Worm (Caenorhabditis elegans) whole organism, early embryonic: ENCODE data around the gene F08G12.5.

Experiments used
- B0310.2 ChIP-seq: sonication (generic microtip); optimal IDR thresholded peaks from 2 replicates; lab custom pipeline; 2016; ENCODE audit warnings: mild to moderate bottlenecking, missing genetic modification characterization, missing compliant biosample characterization
- F13C5.2 ChIP-seq: sonication (generic microtip); optimal IDR thresholded peaks from 2 replicates; lab custom pipeline; 2017; ENCODE audit warnings: mild to moderate bottlenecking, missing genetic modification characterization, inconsistent platforms, missing compliant biosample characterization
- aly-1 ChIP-seq: sonication (generic microtip); optimal IDR thresholded peaks from 2 replicates; lab custom pipeline; 2016; ENCODE audit warnings: missing genetic modification characterization, missing compliant biosample characterization
- ama-1 ChIP-seq: fragments of 150-350 bp; optimal IDR thresholded peaks from 2 replicates; lab custom pipeline; 2014
- ceh-13 ChIP-seq: fragments of 200-800 bp; sonication (Bioruptor generic); optimal IDR thresholded peaks from 2 replicates; lab custom pipeline; 2018; ENCODE audit warnings: mild to moderate bottlenecking, missing genetic modification characterization, missing compliant biosample characterization
- ceh-36 ChIP-seq: sonication (generic microtip); optimal IDR thresholded peaks from 2 replicates; lab custom pipeline; 2016; ENCODE audit warnings: missing genetic modification characterization, inconsistent platforms, missing compliant biosample characterization
- ets-7 ChIP-seq: sonication (generic microtip); optimal IDR thresholded peaks from 2 replicates; lab custom pipeline; 2016; ENCODE audit warnings: missing genotype, missing genetic modification characterization, missing compliant biosample characterization
- flt-1 ChIP-seq: fragments of 200-800 bp; sonication (Bioruptor generic); IDR thresholded peaks from 2 replicates; pipeline ENCODE4 v1.3.6; 2022; ENCODE audit warnings: missing genetic modification characterization, missing compliant biosample characterization
- hmbx-1 ChIP-seq: sonication (generic microtip); optimal IDR thresholded peaks from 2 replicates; lab custom pipeline; 2016; ENCODE audit warnings: mild to moderate bottlenecking, missing genetic modification characterization, missing compliant biosample characterization
- hmg-4 ChIP-seq: fragments of 200-800 bp; sonication (Bioruptor generic); optimal IDR thresholded peaks from 2 replicates; lab custom pipeline; 2018; ENCODE audit warnings: mild to moderate bottlenecking, missing genetic modification characterization, missing compliant biosample characterization
- hnd-1 ChIP-seq: sonication (generic microtip); optimal IDR thresholded peaks from 2 replicates; lab custom pipeline; 2016; ENCODE audit warnings: missing genetic modification characterization, missing compliant biosample characterization
- pes-1 ChIP-seq: fragments of 200-800 bp; sonication (Bioruptor generic); IDR thresholded peaks from 2 replicates; pipeline ENCODE4 v1.3.6; 2022; ENCODE audit warnings: missing genetic modification reagents, missing genetic modification characterization, missing compliant biosample characterization
- scrt-1 ChIP-seq: fragments of 200-800 bp; sonication (Bioruptor generic); IDR thresholded peaks from 2 replicates; pipeline ENCODE4 v1.3.6; 2022; ENCODE audit warnings: missing genetic modification characterization, missing compliant biosample characterization
- sea-1 ChIP-seq: fragments of 200-800 bp; sonication (Bioruptor generic); conservative IDR thresholded peaks from 2 replicates; pipeline ENCODE4 v1.3.6; 2022; ENCODE audit warnings: missing genetic modification characterization, missing compliant biosample characterization
- tbx-11 ChIP-seq: fragments of 200-800 bp; sonication (Bioruptor generic); IDR thresholded peaks from 2 replicates; pipeline ENCODE4 v1.3.6; 2022; ENCODE audit warnings: missing genetic modification characterization, missing compliant biosample characterization
- tbx-37 ChIP-seq: fragments of 200-800 bp; sonication (Bioruptor generic); conservative IDR thresholded peaks from 2 replicates; pipeline ENCODE4 v1.3.6; 2022; ENCODE audit warnings: missing genetic modification reagents, missing genetic modification characterization, missing compliant biosample characterization
- tra-4 ChIP-seq: sonication (generic microtip); optimal IDR thresholded peaks from 2 replicates; lab custom pipeline; 2017; ENCODE audit warnings: missing genetic modification characterization, missing compliant biosample characterization

The F08G12.5 gene

ce11 chrX:11326827-11327226, 16.7 kb upstream of the F08G12.5 start, which contains the start of gene ZK455.5:
Gene ZK455.5, minus strand, starts transcription at chrX:11326927.
- TF ChIP-seq ceh-36, result no peak
- TF ChIP-seq hmbx-1 (tag; lab: Kevin White, UChicago), result no peak
- no peak for TF ChIP-seq tra-4 (tag; lab: Kevin White, UChicago)
- TF ChIP-seq ets-7 (tag; lab: Kevin White, UChicago), result no peak
- TF ChIP-seq ceh-13 (GFP tag; lab: Kevin White, UChicago), result no peak
- TF ChIP-seq F13C5.2 (tag; lab: Kevin White, UChicago), result no peak
- TF ChIP-seq ama-1 (lab: Kevin White, UChicago), result no peak
- no peak for TF ChIP-seq hnd-1 (tag; lab: Kevin White, UChicago)
- no peak for TF ChIP-seq tbx-11 (GFP tag; lab: Robert Waterston, UW)
- no peak for TF ChIP-seq tbx-37 (GFP tag; lab: Robert Waterston, UW)
- no peak for TF ChIP-seq B0310.2
- TF ChIP-seq sea-1 (GFP tag; lab: Robert Waterston, UW), result no peak
- TF ChIP-seq pes-1 (GFP tag; lab: Robert Waterston, UW), result no peak

ce11 chrX:11324240-11324639, 14.2 kb upstream of the F08G12.5 start, which contains the start of gene asm-2:
Gene asm-2, minus strand, starts transcription at chrX:11324251.
- TF ChIP-seq hmbx-1 (tag; lab: Kevin White, UChicago) (no peak), B0310.2 (no peak), ets-7 (tag; lab: Kevin White, UChicago) (no peak), tbx-11 (GFP tag; lab: Robert Waterston, UW) (no peak), hmg-4 (GFP tag; lab: Kevin White, UChicago) (no peak), tra-4 (tag; lab: Kevin White, UChicago) (no peak), sea-1 (GFP tag; lab: Robert Waterston, UW) (no peak), flt-1 (GFP tag; lab: Robert Waterston, UW) (no peak), ama-1 (lab: Kevin White, UChicago) (no peak)

ce11 chrX:11323225-11323624, 13.1 kb upstream of the F08G12.5 start:
- TF ChIP-seq hmbx-1 (tag; lab: Kevin White, UChicago), result no peak
- TF ChIP-seq F13C5.2 (tag; lab: Kevin White, UChicago), result no peak
- TF ChIP-seq aly-1 (tag; lab: Kevin White, UChicago), result no peak
- TF ChIP-seq B0310.2, result no peak
- no peak for TF ChIP-seq ets-7 (tag; lab: Kevin White, UChicago)
- no peak for TF ChIP-seq scrt-1 (GFP tag; lab: Robert Waterston, UW)
- no peak for TF ChIP-seq flt-1 (GFP tag; lab: Robert Waterston, UW)

- TF ChIP-seq hmg-4 (GFP tag; lab: Kevin White, UChicago) (no peak), pes-1 (GFP tag; lab: Robert Waterston, UW) (no peak), tbx-37 (GFP tag; lab: Robert Waterston, UW) (no peak), tbx-11 (GFP tag; lab: Robert Waterston, UW) (no peak), flt-1 (GFP tag; lab: Robert Waterston, UW) (no peak), ceh-36 (no peak), tra-4 (tag; lab: Kevin White, UChicago) (no peak), scrt-1 (GFP tag; lab: Robert Waterston, UW) (no peak)
Measured at ce11 chrX:11317939-11318338, 7.9 kb upstream of the F08G12.5 start, which contains the start of gene hizr-1. Gene hizr-1, plus strand, starts transcription at chrX:11318278.

ce11 chrX:11316750-11317149, 6.7 kb upstream of the F08G12.5 start, which contains the start of gene nlp-57:
Gene nlp-57, plus strand, starts transcription at chrX:11317050.
- TF ChIP-seq aly-1 (tag; lab: Kevin White, UChicago) (no peak), ama-1 (lab: Kevin White, UChicago) (no peak), tbx-11 (GFP tag; lab: Robert Waterston, UW) (no peak), tbx-37 (GFP tag; lab: Robert Waterston, UW) (no peak), ceh-36 (no peak), flt-1 (GFP tag; lab: Robert Waterston, UW) (no peak), B0310.2 (no peak), ets-7 (tag; lab: Kevin White, UChicago) (no peak), ceh-13 (GFP tag; lab: Kevin White, UChicago) (no peak), scrt-1 (GFP tag; lab: Robert Waterston, UW) (no peak), hmg-4 (GFP tag; lab: Kevin White, UChicago) (no peak), pes-1 (GFP tag; lab: Robert Waterston, UW) (no peak), hmbx-1 (tag; lab: Kevin White, UChicago) (no peak), F13C5.2 (tag; lab: Kevin White, UChicago) (no peak), hnd-1 (tag; lab: Kevin White, UChicago) (no peak), sea-1 (GFP tag; lab: Robert Waterston, UW) (no peak), tra-4 (tag; lab: Kevin White, UChicago) (no peak)

- TF ChIP-seq hmg-4 (GFP tag; lab: Kevin White, UChicago) (no peak), aly-1 (tag; lab: Kevin White, UChicago) (no peak)
Measured at ce11 chrX:11315392-11315791, 5.3 kb upstream of the F08G12.5 start, which contains the start of gene F08G12.11. Gene F08G12.11, minus strand, starts transcription at chrX:11315572.

- TF ChIP-seq ceh-13 (GFP tag; lab: Kevin White, UChicago) (no peak), tbx-11 (GFP tag; lab: Robert Waterston, UW) (no peak), ceh-36 (no peak)
Measured at ce11 chrX:11307056-11307455, 3.0 kb downstream of the F08G12.5 start, which contains the start of gene vhl-1. Gene vhl-1, plus strand, starts transcription at chrX:11307356.

- TF ChIP-seq tbx-37 (GFP tag; lab: Robert Waterston, UW), result no peak
- no peak for TF ChIP-seq hmg-4 (GFP tag; lab: Kevin White, UChicago)
- no peak for TF ChIP-seq sea-1 (GFP tag; lab: Robert Waterston, UW)
- TF ChIP-seq ets-7 (tag; lab: Kevin White, UChicago), result no peak
- no peak for TF ChIP-seq hmbx-1 (tag; lab: Kevin White, UChicago)
- no peak for TF ChIP-seq aly-1 (tag; lab: Kevin White, UChicago)
- TF ChIP-seq hnd-1 (tag; lab: Kevin White, UChicago), result no peak
- TF ChIP-seq B0310.2, result no peak
- no peak for TF ChIP-seq tra-4 (tag; lab: Kevin White, UChicago)
- TF ChIP-seq ama-1 (lab: Kevin White, UChicago), result no peak
- TF ChIP-seq scrt-1 (GFP tag; lab: Robert Waterston, UW), result no peak
- no peak for TF ChIP-seq ceh-13 (GFP tag; lab: Kevin White, UChicago)
- TF ChIP-seq F13C5.2 (tag; lab: Kevin White, UChicago), result no peak
Measured at ce11 chrX:11305773-11306172, 4.3 kb downstream of the F08G12.5 start, which contains the start of gene F08G12.1. Gene F08G12.1, minus strand, starts transcription at chrX:11305873.
